Fruit fly (Drosophila melanogaster): ENCODE results near the gene sima.
A peak's percentile ranks its signal among the peaks of the same experiment; 100 is the strongest.

Gene sima

dm6 chr3R:30061154-30061482, 3.0 kb downstream of the sima start (continued):
- peak; percentile 98 for TF ChIP-seq Eip75B (GFP tag; optimal IDR thresholded peaks at IDR 0.05)
- peak; percentile 91 for TF ChIP-seq CG31627 (GFP tag; optimal IDR thresholded peaks at IDR 0.05)
- TF ChIP-seq Met (GFP tag; optimal IDR thresholded peaks at IDR 0.05): peak; percentile 96
- TF ChIP-seq ss (GFP tag; optimal IDR thresholded peaks at IDR 0.05): peak; percentile 87 to 92
- peak; percentile 95 for TF ChIP-seq CG10669 (GFP tag; optimal IDR thresholded peaks at IDR 0.05)
- TF ChIP-seq CG8632 (GFP tag; optimal IDR thresholded peaks at IDR 0.05): peak; percentile 91
- TF ChIP-seq Eip93F (GFP tag; optimal IDR thresholded peaks at IDR 0.05): peak; percentile 66
- peak; percentile 99 for TF ChIP-seq Eip78C (GFP tag)
- TF ChIP-seq pdm3 (GFP tag; optimal IDR thresholded peaks at IDR 0.05): peak; percentile 90
- TF ChIP-seq Hr39 (GFP tag; optimal IDR thresholded peaks at IDR 0.05): peak; percentile 93
- peak; percentile 94 for TF ChIP-seq Sox102F (GFP tag; optimal IDR thresholded peaks at IDR 0.05)
- peak; percentile 95 for TF ChIP-seq eg (GFP tag; IDR thresholded peaks at IDR 0.05)
- TF ChIP-seq Blimp-1 (GFP tag; optimal IDR thresholded peaks at IDR 0.05): peak; percentile 89
- TF ChIP-seq fd59A (GFP tag; optimal IDR thresholded peaks at IDR 0.05): peak; percentile 75
- peak; percentile 96 for TF ChIP-seq CG6792 (GFP tag; optimal IDR thresholded peaks at IDR 0.05)
- TF ChIP-seq fkh (GFP tag; optimal IDR thresholded peaks at IDR 0.05): peak; percentile 47
- TF ChIP-seq Hr4 (GFP tag; optimal IDR thresholded peaks at IDR 0.05): peak; percentile 83
- peak; percentile 96 for TF ChIP-seq esn (GFP tag; optimal IDR thresholded peaks at IDR 0.05)
- TF ChIP-seq cyc (GFP tag; optimal IDR thresholded peaks at IDR 0.05): peak; percentile 96
- TF ChIP-seq CG6276 (GFP tag; optimal IDR thresholded peaks at IDR 0.05): peak; percentile 85
- peak; percentile 92 for TF ChIP-seq OdsH (GFP tag; optimal IDR thresholded peaks at IDR 0.05)
- peak; percentile 99 for TF ChIP-seq svp (GFP tag)
- TF ChIP-seq CG34406 (GFP tag; optimal IDR thresholded peaks at IDR 0.05): peak; percentile 93
- peak; percentile 95 for TF ChIP-seq CG11902 (GFP tag; optimal IDR thresholded peaks at IDR 0.05)
- TF ChIP-seq Ets21C (GFP tag; optimal IDR thresholded peaks at IDR 0.05): peak; percentile 90
- TF ChIP-seq achi (GFP tag; optimal IDR thresholded peaks at IDR 0.05): peak; percentile 94
- peak; percentile 72 for TF ChIP-seq dac (GFP tag; optimal IDR thresholded peaks at IDR 0.05)
- peak; percentile 94 for TF ChIP-seq Ets96B (tag; optimal IDR thresholded peaks at IDR 0.05)
- peak; percentile 92 for TF ChIP-seq Smox (GFP tag; optimal IDR thresholded peaks at IDR 0.05)
- peak; percentile 88 for TF ChIP-seq CG16779 (tag; optimal IDR thresholded peaks at IDR 0.05)
- TF ChIP-seq salr (GFP tag; optimal IDR thresholded peaks at IDR 0.05): peak; percentile 77 to 78
- TF ChIP-seq CG7368 (GFP tag; optimal IDR thresholded peaks at IDR 0.05): peak; percentile 95

dm6 chr3R:30061980-30062379, 3.9 kb downstream of the sima start:
- no peak for TF ChIP-seq CG6276 (GFP tag; optimal IDR thresholded peaks at IDR 0.05)
- TF ChIP-seq fkh (GFP tag; optimal IDR thresholded peaks at IDR 0.05): peak; percentile 75

dm6 chr3R:30062543-30062942, 4.4 kb downstream of the sima start:
- peak; percentile 99 for TF ChIP-seq vri (GFP tag; optimal IDR thresholded peaks at IDR 0.05)
- peak; percentile 32 for TF ChIP-seq Eip78C (GFP tag)
- TF ChIP-seq CG11902 (GFP tag; optimal IDR thresholded peaks at IDR 0.05): peak; percentile 64
- TF ChIP-seq CG8319 (GFP tag; optimal IDR thresholded peaks at IDR 0.05): no peak
- no peak for TF ChIP-seq CG6808 (GFP tag; optimal IDR thresholded peaks at IDR 0.05)

dm6 chr3R:30063704-30064103, 5.6 kb downstream of the sima start:
- TF ChIP-seq CG11902 (GFP tag; optimal IDR thresholded peaks at IDR 0.05) (no peak), fkh (GFP tag; optimal IDR thresholded peaks at IDR 0.05) (peak; percentile 65), Eip78C (GFP tag) (peak; percentile 43), esn (GFP tag; optimal IDR thresholded peaks at IDR 0.05) (no peak), svp (GFP tag) (peak; percentile 45)

- TF ChIP-seq CG9139 (GFP tag; optimal IDR thresholded peaks at IDR 0.05): no peak
- TF ChIP-seq fd85E (GFP tag; optimal IDR thresholded peaks at IDR 0.05): no peak
- TF ChIP-seq Eip75B (GFP tag; optimal IDR thresholded peaks at IDR 0.05): no peak
- no peak for TF ChIP-seq Met (GFP tag; optimal IDR thresholded peaks at IDR 0.05)
- TF ChIP-seq CG11294 (GFP tag; IDR thresholded peaks at IDR 0.05): no peak
- no peak for TF ChIP-seq salr (GFP tag; optimal IDR thresholded peaks at IDR 0.05)
- TF ChIP-seq cyc (GFP tag; optimal IDR thresholded peaks at IDR 0.05): no peak
- peak; percentile 25 for TF ChIP-seq Eip78C (GFP tag)
These were observed 7.9 kb downstream of the sima start for dm6 chr3R:30066004-30066403.
